Fruit fly (Drosophila melanogaster) whole organism, larva: ENCODE results near the gene PolD2.

ENCODE experiments used
- noc ChIP-seq: fragments of 200-800 bp; sonication (Bioruptor generic); optimal IDR thresholded peaks from 3 replicates; lab custom pipeline; 2019; ENCODE audit warnings: missing biosample characterization, mild to moderate bottlenecking, missing genetic modification characterization, moderate library complexity

The PolD2 gene

DNA sequence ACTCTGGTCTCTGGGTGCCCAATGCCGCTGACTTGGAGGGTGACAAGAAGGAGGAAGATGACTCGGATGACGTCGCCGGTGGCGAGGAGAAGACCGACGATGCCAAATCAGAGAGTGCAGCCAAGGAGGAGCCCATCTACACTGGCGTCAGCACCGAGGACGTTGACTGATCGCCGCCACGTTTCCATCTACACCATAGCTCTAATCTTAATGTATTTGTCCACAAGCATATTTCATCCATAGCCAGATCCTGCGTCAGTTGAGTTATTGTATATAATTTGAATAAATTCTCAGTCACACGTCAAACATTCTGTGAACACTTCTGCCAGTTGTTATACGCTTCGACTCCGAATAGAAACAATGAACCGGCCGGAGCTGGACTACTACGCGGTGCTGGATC is 21.6 kb downstream of the PolD2 start, which contains the start of gene CG12020:
Gene CG12020 (plus strand): TSS at position 301 of the 400 bp plus-strand sequence.
- no peak for TF ChIP-seq noc (tag; lab: Kevin White, UChicago)

DNA sequence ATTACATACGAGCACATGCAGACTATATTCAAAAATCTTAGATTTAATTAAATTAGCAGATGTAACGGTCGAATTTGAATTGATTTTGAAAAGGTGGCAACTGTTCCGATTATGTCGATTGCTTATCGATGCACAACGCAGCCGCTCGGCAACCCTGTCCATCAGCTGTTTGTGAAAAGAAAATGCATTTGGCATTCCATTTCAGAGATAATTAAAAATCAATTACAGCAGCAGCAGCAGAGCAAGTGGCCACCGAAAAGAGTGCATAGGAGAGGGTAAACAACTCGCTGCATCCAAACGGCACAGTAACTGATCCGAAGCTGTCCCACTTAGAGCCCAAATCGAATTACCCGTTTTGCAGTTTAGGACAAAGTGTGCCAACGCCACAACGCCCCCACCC is 23.2 kb downstream of the PolD2 start, which contains the start of gene Patj:
Gene Patj (plus strand): TSS at position 155 of the 400 bp plus-strand sequence.
- TF ChIP-seq noc (tag; lab: Kevin White, UChicago) = no peak

DNA sequence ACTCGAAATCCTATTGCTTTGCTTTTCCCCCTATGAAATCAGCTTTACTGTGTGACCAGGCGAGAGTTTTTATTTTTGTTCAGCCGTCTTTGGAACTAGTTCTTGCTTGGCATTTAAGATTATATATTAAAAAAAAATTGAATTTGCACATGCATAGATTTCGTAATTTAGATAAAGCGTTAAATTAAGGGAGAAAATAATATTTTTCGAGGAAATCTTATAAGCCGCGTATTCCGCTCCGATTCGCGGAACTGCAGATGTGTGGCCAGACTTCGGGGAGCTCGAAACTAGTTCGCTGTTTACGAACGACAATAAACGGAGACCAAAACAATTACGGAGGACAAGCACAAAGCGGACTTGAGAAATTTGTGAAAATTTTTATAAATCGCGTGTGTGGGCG is 27.4 kb downstream of the PolD2 start, which contains the start of the genes JTBR and CG42676:
Gene JTBR (minus strand): TSS at position 55 of the 400 bp plus-strand sequence.
Gene CG42676 (plus strand): TSS at position 306 of the 400 bp plus-strand sequence.
- no peak for TF ChIP-seq noc (tag; lab: Kevin White, UChicago)

- TF ChIP-seq noc (tag; lab: Kevin White, UChicago) = peak; percentile 42
Observed at dm6 chr3L:1808631-1809030, 33.2 kb downstream of the PolD2 start.

DNA sequence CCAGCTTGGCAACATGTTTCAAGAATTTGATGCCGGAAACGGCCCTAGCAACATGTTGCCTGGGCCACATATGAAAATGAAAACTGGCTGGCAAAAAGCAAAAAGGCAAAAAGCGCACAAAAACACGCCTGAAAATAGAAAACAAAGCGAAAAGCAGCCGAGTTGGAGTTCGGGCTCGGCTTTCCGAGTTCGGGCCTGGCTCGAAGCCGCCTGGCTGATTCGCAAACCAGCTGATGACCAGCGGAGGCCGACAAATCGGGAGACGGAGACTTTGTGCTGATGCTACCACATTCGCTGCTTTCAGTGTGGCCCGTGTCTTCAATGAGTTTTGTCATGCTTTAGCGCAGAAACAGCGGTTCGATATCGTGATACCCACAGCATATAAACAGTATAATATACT is 34.9 kb downstream of the PolD2 start, which contains the start of gene GV1:
Gene GV1 (plus strand): TSS at position 301 of the 400 bp plus-strand sequence.
- TF ChIP-seq noc (tag; lab: Kevin White, UChicago) = no peak

DNA sequence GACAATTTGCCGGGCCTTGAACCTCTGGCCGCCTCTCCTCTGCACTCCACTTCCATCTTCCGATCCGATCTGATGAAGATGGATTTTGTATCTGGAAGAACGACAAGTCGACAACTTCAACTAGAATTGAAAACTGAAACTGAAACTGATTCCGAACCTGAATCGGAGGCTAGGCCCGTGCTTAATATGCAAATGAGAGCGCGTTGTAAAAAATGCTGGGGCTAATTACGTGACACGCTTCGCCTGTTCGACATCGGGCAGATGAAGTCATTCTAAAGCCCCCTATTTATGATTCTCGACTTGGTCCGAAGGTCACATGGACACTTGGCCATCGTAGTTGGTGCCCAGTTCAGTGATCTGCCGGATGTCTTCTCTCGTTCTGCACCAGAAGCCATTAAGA is 41.2 kb downstream of the PolD2 start:
- TF ChIP-seq noc (tag; lab: Kevin White, UChicago) = no peak

DNA sequence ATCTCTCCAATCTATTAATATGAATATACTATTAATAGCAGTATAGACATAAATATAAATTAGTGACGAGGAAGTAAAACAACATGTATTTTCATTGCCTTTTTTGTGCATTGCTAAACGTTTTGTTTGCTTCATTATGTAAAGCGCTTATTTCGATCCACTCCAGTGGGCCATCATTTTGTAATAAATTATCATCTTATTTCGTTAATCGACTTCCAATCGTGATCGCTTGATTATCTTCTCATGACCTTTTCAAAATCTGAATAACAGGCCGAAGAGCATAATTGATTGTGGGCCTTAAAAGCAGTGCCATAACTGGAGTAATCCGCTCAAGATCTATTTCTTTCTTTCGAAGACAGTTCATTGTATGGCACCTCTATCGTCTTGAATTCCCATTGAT is 42.0 kb downstream of the PolD2 start:
- TF ChIP-seq noc (tag; lab: Kevin White, UChicago) = no peak

- TF ChIP-seq noc (tag; lab: Kevin White, UChicago) = no peak
Observed at dm6 chr3L:1818834-1819233, 43.4 kb downstream of the PolD2 start.

- no peak for TF ChIP-seq noc (tag; lab: Kevin White, UChicago)
Observed at dm6 chr3L:1821140-1821539, 45.7 kb downstream of the PolD2 start.

DNA sequence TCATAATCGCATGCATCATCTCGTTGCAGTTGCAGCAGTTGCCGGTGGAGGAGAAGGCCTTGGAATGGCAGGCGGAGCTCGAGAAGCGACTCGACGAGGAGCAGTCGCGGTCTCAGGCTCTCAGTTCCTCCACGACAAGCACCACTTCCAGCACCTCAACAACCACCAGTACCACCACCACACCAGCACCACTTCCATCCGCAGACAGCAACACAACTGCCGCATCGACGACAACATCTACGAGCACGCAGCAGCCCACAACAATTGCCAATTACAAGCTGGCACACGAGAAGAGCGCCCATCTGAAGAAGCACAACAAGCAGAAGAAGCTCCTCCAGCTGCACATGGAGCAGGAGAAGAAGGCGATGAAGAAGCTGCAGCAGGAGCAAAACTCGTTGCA is 46.9 kb downstream of the PolD2 start:
- TF ChIP-seq noc (tag; lab: Kevin White, UChicago) = no peak
